Fruit fly (Drosophila melanogaster) whole organism, pupa: Measurements from ENCODE around the gene aop.

Experiments used
- CG10348 ChIP-seq: fragments of 200-800 bp; sonication (Bioruptor generic); IDR thresholded peaks from 2 replicates; pipeline ENCODE4 v1.3.6; 2022; ENCODE audit warnings: missing biosample characterization, missing genetic modification characterization
- CG12605 ChIP-seq: fragments of 200-800 bp; sonication (Bioruptor generic); IDR thresholded peaks from 2 replicates; pipeline ENCODE4 v1.3.6; 2022; ENCODE audit warnings: missing biosample characterization, missing genetic modification characterization
- CG13204 ChIP-seq: fragments of 200-800 bp; sonication (Bioruptor generic); optimal IDR thresholded peaks from 2 replicates; lab custom pipeline; 2018; ENCODE audit warnings: missing biosample characterization, mild to moderate bottlenecking, missing genetic modification characterization, moderate library complexity
- CG14655 ChIP-seq: fragments of 200-800 bp; sonication (Bioruptor generic); optimal IDR thresholded peaks from 3 replicates; lab custom pipeline; 2017; ENCODE audit warnings: mild to moderate bottlenecking, missing biosample characterization, missing genetic modification reagents, missing genetic modification characterization
- CG15710 ChIP-seq: fragments of 200-800 bp; sonication (Bioruptor generic); optimal IDR thresholded peaks from 2 replicates; lab custom pipeline; 2018; ENCODE audit warnings: missing biosample characterization, mild to moderate bottlenecking, missing genetic modification characterization, moderate library complexity
- CG17806 ChIP-seq: fragments of 200-800 bp; sonication (Bioruptor generic); optimal IDR thresholded peaks from 2 replicates; lab custom pipeline; 2018; ENCODE audit warnings: missing biosample characterization, mild to moderate bottlenecking, missing genetic modification characterization, moderate library complexity
- CG32121 ChIP-seq: fragments of 200-800 bp; sonication (Bioruptor generic); IDR thresholded peaks from 2 replicates; pipeline ENCODE4 v1.3.6; 2022; ENCODE audit warnings: missing biosample characterization, missing genetic modification characterization
- CG34367 ChIP-seq: fragments of 200-800 bp; sonication (Bioruptor generic); optimal IDR thresholded peaks from 2 replicates; lab custom pipeline; 2018; ENCODE audit warnings: missing biosample characterization, mild to moderate bottlenecking, missing genetic modification characterization
- CG4496 ChIP-seq: fragments of 200-800 bp; sonication (Bioruptor generic); IDR thresholded peaks from 3 replicates; pipeline ENCODE4 v1.3.6; 2022; ENCODE audit warnings: missing biosample characterization, missing genetic modification characterization
- CG8159 ChIP-seq: fragments of 200-800 bp; sonication (Bioruptor generic); optimal IDR thresholded peaks from 3 replicates; lab custom pipeline; 2018; ENCODE audit warnings: missing biosample characterization, mild to moderate bottlenecking, missing genetic modification characterization, moderate library complexity
- CG9948 ChIP-seq: fragments of 200-800 bp; sonication (Bioruptor generic); optimal IDR thresholded peaks from 2 replicates; lab custom pipeline; 2018; ENCODE audit warnings: missing biosample characterization, mild to moderate bottlenecking, missing genetic modification characterization, moderate library complexity
- D1 ChIP-seq: fragments of 200-800 bp; sonication (Bioruptor generic); optimal IDR thresholded peaks from 2 replicates; lab custom pipeline; 2018; ENCODE audit warnings: missing biosample characterization, mild to moderate bottlenecking, missing genetic modification characterization, moderate library complexity
- EcR ChIP-seq: fragments of 200-800 bp; sonication (Bioruptor generic); optimal IDR thresholded peaks from 3 replicates; lab custom pipeline; 2019; ENCODE audit warnings: missing biosample characterization, missing genetic modification characterization, mild to moderate bottlenecking, moderate library complexity, missing genetic modification reagents
- Ets98B ChIP-seq: fragments of 200-800 bp; sonication (Bioruptor generic); IDR thresholded peaks from 2 replicates; pipeline ENCODE4 v1.3.6; 2022; ENCODE audit warnings: missing biosample characterization, missing genetic modification characterization
- Pif1A ChIP-seq: fragments of 200-800 bp; sonication (Bioruptor generic); optimal IDR thresholded peaks from 3 replicates; lab custom pipeline; 2016; ENCODE audit warnings: missing biosample characterization, missing genetic modification characterization
- Pif1B ChIP-seq: fragments of 200-800 bp; sonication (Bioruptor generic); optimal IDR thresholded peaks from 3 replicates; lab custom pipeline; 2016; ENCODE audit warnings: missing biosample characterization, missing genetic modification characterization
- Snoo ChIP-seq: fragments of 200-800 bp; sonication (Bioruptor generic); optimal IDR thresholded peaks from 3 replicates; lab custom pipeline; 2017; ENCODE audit warnings: missing biosample characterization, mild to moderate bottlenecking, missing genetic modification characterization, inconsistent platforms
- fd96Ca ChIP-seq: fragments of 200-800 bp; sonication (Bioruptor generic); IDR thresholded peaks from 3 replicates; pipeline ENCODE4 v1.3.6; 2022; ENCODE audit warnings: missing biosample characterization, missing genetic modification characterization
- gl ChIP-seq: fragments of 200-800 bp; sonication (Bioruptor generic); optimal IDR thresholded peaks from 2 replicates; lab custom pipeline; 2018; ENCODE audit warnings: missing biosample characterization, mild to moderate bottlenecking, missing genetic modification characterization
- rn ChIP-seq: fragments of 200-800 bp; sonication (Bioruptor generic); IDR thresholded peaks from 2 replicates; pipeline ENCODE4 v1.3.6; 2022; ENCODE audit warnings: missing biosample characterization, missing genetic modification characterization

aop gene

dm6 chr2L:2129137-2129536 is 49.4 kb downstream of the aop start, which contains the start of gene CG4259:
Gene CG4259 (minus strand): TSS chr2L:2129237.
- TF ChIP-seq EcR, result no peak
- no peak for TF ChIP-seq CG9948 (tag; lab: Kevin White, UChicago)
- TF ChIP-seq rn (GFP tag; lab: Robert Waterston, UW), result no peak
- no peak for TF ChIP-seq CG32121 (GFP tag; lab: Robert Waterston, UW)
- no peak for TF ChIP-seq fd96Ca
- no peak for TF ChIP-seq CG10348
- no peak for TF ChIP-seq gl (tag; lab: Kevin White, UChicago)
- TF ChIP-seq Pif1A (GFP tag; lab: Kevin White, UChicago), result no peak
- TF ChIP-seq CG4496 (GFP tag; lab: Robert Waterston, UW), result no peak
- TF ChIP-seq Snoo, result no peak
- no peak for TF ChIP-seq Pif1B (GFP tag; lab: Kevin White, UChicago)
- TF ChIP-seq CG8159, result no peak
- no peak for TF ChIP-seq CG13204 (GFP tag; lab: Kevin White, UChicago)
- TF ChIP-seq Ets98B (GFP tag; lab: Robert Waterston, UW), result no peak
- no peak for TF ChIP-seq CG15710
- no peak for TF ChIP-seq CG34367 (tag; lab: Kevin White, UChicago)
- TF ChIP-seq CG12605, result no peak
- no peak for TF ChIP-seq D1 (tag; lab: Kevin White, UChicago)
- TF ChIP-seq CG17806 (tag; lab: Kevin White, UChicago), result no peak
- TF ChIP-seq, all 21 proteins: peak for 0

dm6 chr2L:2110350-2110888 is 68.1 kb downstream of the aop start:
- no peak for TF ChIP-seq CG13204 (GFP tag; lab: Kevin White, UChicago)
- TF ChIP-seq Pif1B (GFP tag; lab: Kevin White, UChicago), result no peak
- no peak for TF ChIP-seq Ets98B (GFP tag; lab: Robert Waterston, UW)
- TF ChIP-seq CG32121 (GFP tag; lab: Robert Waterston, UW), result no peak
- TF ChIP-seq rn (GFP tag; lab: Robert Waterston, UW), result no peak
- no peak for TF ChIP-seq CG15710
- no peak for TF ChIP-seq CG34367 (tag; lab: Kevin White, UChicago)
- TF ChIP-seq CG12605, result no peak
- no peak for TF ChIP-seq CG14655 (GFP tag; lab: Kevin White, UChicago)
- TF ChIP-seq CG9948 (tag; lab: Kevin White, UChicago), result no peak
- no peak for TF ChIP-seq Pif1A (GFP tag; lab: Kevin White, UChicago)
- TF ChIP-seq gl (tag; lab: Kevin White, UChicago), result no peak
- TF ChIP-seq CG8159, result no peak
- TF ChIP-seq EcR, result no peak
- no peak for TF ChIP-seq Snoo
- no peak for TF ChIP-seq D1 (tag; lab: Kevin White, UChicago)

dm6 chr2L:2109746-2110145 is 68.8 kb downstream of the aop start, which contains the start of gene dpr3:
Gene dpr3 (minus strand): TSS chr2L:2109878.
- TF ChIP-seq CG12605 (no peak), CG17806 (tag; lab: Kevin White, UChicago) (no peak)
